Worm (Caenorhabditis elegans): ENCODE results near the gene ZK185.2.
A peak's percentile ranks its signal among the peaks of the same experiment; 100 is the strongest.

ZK185.2 gene

ce11 chrIV:4518111-4518510 is 18.2 kb upstream of the ZK185.2 start:
- peak; percentile 48 for TF ChIP-seq unc-62 (GFP tag; optimal IDR thresholded peaks at IDR 0.05)
- peak; percentile 90 for TF ChIP-seq elt-3 (tag; optimal IDR thresholded peaks at IDR 0.05)
- TF ChIP-seq drap-1 (GFP tag; optimal IDR thresholded peaks at IDR 0.05) = no peak
- TF ChIP-seq sptf-1 (tag; optimal IDR thresholded peaks at IDR 0.05) = no peak
- no peak for TF ChIP-seq mab-5 (tag; optimal IDR thresholded peaks at IDR 0.05)
- no peak for TF ChIP-seq tbx-8 (GFP tag; optimal IDR thresholded peaks at IDR 0.05)
- TF ChIP-seq nhr-28 (tag; optimal IDR thresholded peaks at IDR 0.05) = no peak
- no peak for TF ChIP-seq ceh-43 (GFP tag; optimal IDR thresholded peaks at IDR 0.05)
- TF ChIP-seq ham-2 (GFP tag; optimal IDR thresholded peaks at IDR 0.05) = peak; percentile 74
- TF ChIP-seq flh-1 (GFP tag; optimal IDR thresholded peaks at IDR 0.05) = no peak
- no peak for TF ChIP-seq ces-1 (GFP tag; optimal IDR thresholded peaks at IDR 0.05)
- TF ChIP-seq zip-8 (tag; optimal IDR thresholded peaks at IDR 0.05) = peak; percentile 65
- TF ChIP-seq lin-13 (tag; optimal IDR thresholded peaks at IDR 0.05) = no peak
- TF ChIP-seq ceh-39 (tag; optimal IDR thresholded peaks at IDR 0.05) = no peak
- no peak for TF ChIP-seq sem-2 (GFP tag; optimal IDR thresholded peaks at IDR 0.05)
- TF ChIP-seq M03D4.4 (tag; optimal IDR thresholded peaks at IDR 0.05) = no peak
- TF ChIP-seq elt-1 (tag; optimal IDR thresholded peaks at IDR 0.05; ENCODE audit: borderline replicate concordance, insufficient read depth) = peak; percentile 2
- TF ChIP-seq hlh-1 (tag; optimal IDR thresholded peaks at IDR 0.05) = no peak
- TF ChIP-seq nhr-76 (tag; optimal IDR thresholded peaks at IDR 0.05) = no peak
- TF ChIP-seq snpc-4 (tag; optimal IDR thresholded peaks at IDR 0.05) = no peak
- TF ChIP-seq unc-39 (tag; optimal IDR thresholded peaks at IDR 0.05) = no peak
- no peak for TF ChIP-seq ceh-83 (GFP tag; optimal IDR thresholded peaks at IDR 0.05)
- TF ChIP-seq nhr-12 (tag; optimal IDR thresholded peaks at IDR 0.05) = no peak
- TF ChIP-seq unc-120 (tag; optimal IDR thresholded peaks at IDR 0.05; ENCODE audit: poor library complexity, severe bottlenecking) = no peak
- no peak for TF ChIP-seq pha-4 (tag; optimal IDR thresholded peaks at IDR 0.05)
- TF ChIP-seq mep-1 (tag; optimal IDR thresholded peaks at IDR 0.05) = no peak
- TF ChIP-seq bed-3 (GFP tag; optimal IDR thresholded peaks at IDR 0.05) = no peak
- no peak for TF ChIP-seq cnd-1 (tag; optimal IDR thresholded peaks at IDR 0.05)
- no peak for TF ChIP-seq lin-32 (GFP tag; optimal IDR thresholded peaks at IDR 0.05)
- no peak for TF ChIP-seq nhr-2 (tag; optimal IDR thresholded peaks at IDR 0.05)
- peak; percentile 82 for TF ChIP-seq blmp-1 (tag; optimal IDR thresholded peaks at IDR 0.05)
- TF ChIP-seq nhr-237 (tag; optimal IDR thresholded peaks at IDR 0.05) = no peak

- no peak for TF ChIP-seq cnd-1 (tag; optimal IDR thresholded peaks at IDR 0.05)
- TF ChIP-seq flh-1 (GFP tag; optimal IDR thresholded peaks at IDR 0.05) = no peak
- no peak for TF ChIP-seq nhr-237 (tag; optimal IDR thresholded peaks at IDR 0.05)
- no peak for TF ChIP-seq mep-1 (tag; optimal IDR thresholded peaks at IDR 0.05)
- no peak for TF ChIP-seq ceh-39 (tag; optimal IDR thresholded peaks at IDR 0.05)
- TF ChIP-seq M03D4.4 (tag; optimal IDR thresholded peaks at IDR 0.05) = no peak
- no peak for TF ChIP-seq elt-3 (tag; optimal IDR thresholded peaks at IDR 0.05)
- TF ChIP-seq unc-120 (tag; optimal IDR thresholded peaks at IDR 0.05; ENCODE audit: poor library complexity, severe bottlenecking) = no peak
- no peak for TF ChIP-seq unc-62 (GFP tag; optimal IDR thresholded peaks at IDR 0.05)
- no peak for TF ChIP-seq mab-5 (tag; optimal IDR thresholded peaks at IDR 0.05)
- TF ChIP-seq elt-1 (tag; optimal IDR thresholded peaks at IDR 0.05; ENCODE audit: borderline replicate concordance, insufficient read depth) = no peak
- no peak for TF ChIP-seq nhr-2 (tag; optimal IDR thresholded peaks at IDR 0.05)
- no peak for TF ChIP-seq ztf-11 (tag; optimal IDR thresholded peaks at IDR 0.05)
- no peak for TF ChIP-seq sem-2 (GFP tag; optimal IDR thresholded peaks at IDR 0.05)
- TF ChIP-seq tbx-8 (GFP tag; optimal IDR thresholded peaks at IDR 0.05) = no peak
- no peak for TF ChIP-seq nhr-12 (tag; optimal IDR thresholded peaks at IDR 0.05)
- TF ChIP-seq unc-39 (tag; optimal IDR thresholded peaks at IDR 0.05) = no peak
Measured at ce11 chrIV:4519714-4520113, 16.6 kb upstream of the ZK185.2 start.

- no peak for TF ChIP-seq elt-3 (tag; optimal IDR thresholded peaks at IDR 0.05)
- no peak for TF ChIP-seq nhr-28 (tag; optimal IDR thresholded peaks at IDR 0.05)
- no peak for TF ChIP-seq snpc-4 (tag; optimal IDR thresholded peaks at IDR 0.05)
- no peak for TF ChIP-seq nhr-2 (tag; optimal IDR thresholded peaks at IDR 0.05)
- no peak for TF ChIP-seq nhr-12 (tag; optimal IDR thresholded peaks at IDR 0.05)
- TF ChIP-seq bed-3 (GFP tag; optimal IDR thresholded peaks at IDR 0.05) = no peak
- no peak for TF ChIP-seq sptf-1 (tag; optimal IDR thresholded peaks at IDR 0.05)
- TF ChIP-seq ceh-83 (GFP tag; optimal IDR thresholded peaks at IDR 0.05) = no peak
- no peak for TF ChIP-seq tbx-8 (GFP tag; optimal IDR thresholded peaks at IDR 0.05)
- no peak for TF ChIP-seq ztf-11 (tag; optimal IDR thresholded peaks at IDR 0.05)
- TF ChIP-seq elt-1 (tag; optimal IDR thresholded peaks at IDR 0.05; ENCODE audit: borderline replicate concordance, insufficient read depth) = no peak
- no peak for TF ChIP-seq ceh-43 (GFP tag; optimal IDR thresholded peaks at IDR 0.05)
Measured at ce11 chrIV:4523461-4523860, 12.9 kb upstream of the ZK185.2 start.

- TF ChIP-seq mep-1 (tag; optimal IDR thresholded peaks at IDR 0.05) (no peak), nhr-28 (tag; optimal IDR thresholded peaks at IDR 0.05) (no peak), tbx-8 (GFP tag; optimal IDR thresholded peaks at IDR 0.05) (no peak), nhr-76 (tag; optimal IDR thresholded peaks at IDR 0.05) (no peak), flh-1 (GFP tag; optimal IDR thresholded peaks at IDR 0.05) (no peak), unc-39 (tag; optimal IDR thresholded peaks at IDR 0.05) (no peak), nhr-12 (tag; optimal IDR thresholded peaks at IDR 0.05) (no peak), unc-62 (GFP tag; optimal IDR thresholded peaks at IDR 0.05) (no peak), ces-1 (GFP tag; optimal IDR thresholded peaks at IDR 0.05) (no peak)
Measured at ce11 chrIV:4524943-4525342, 11.4 kb upstream of the ZK185.2 start, which contains the start of gene ZK180.6. TSS of gene ZK180.6 (minus strand) at chrIV:4525043.
